Fruit fly (Drosophila melanogaster): Measurements from ENCODE around the gene CG31955.

The CG31955 gene

dm6 chr2L:3712949-3713416, at the start of gene CG31955, which contains the start of gene CG2818:
CG31955 (minus strand) TSS chr2L:3713105.
CG2818 (plus strand) TSS chr2L:3713360.
- TF ChIP-seq CG17801 (GFP tag; optimal IDR thresholded peaks at IDR 0.05; ENCODE audit: partially characterized antibody), result no peak

DNA sequence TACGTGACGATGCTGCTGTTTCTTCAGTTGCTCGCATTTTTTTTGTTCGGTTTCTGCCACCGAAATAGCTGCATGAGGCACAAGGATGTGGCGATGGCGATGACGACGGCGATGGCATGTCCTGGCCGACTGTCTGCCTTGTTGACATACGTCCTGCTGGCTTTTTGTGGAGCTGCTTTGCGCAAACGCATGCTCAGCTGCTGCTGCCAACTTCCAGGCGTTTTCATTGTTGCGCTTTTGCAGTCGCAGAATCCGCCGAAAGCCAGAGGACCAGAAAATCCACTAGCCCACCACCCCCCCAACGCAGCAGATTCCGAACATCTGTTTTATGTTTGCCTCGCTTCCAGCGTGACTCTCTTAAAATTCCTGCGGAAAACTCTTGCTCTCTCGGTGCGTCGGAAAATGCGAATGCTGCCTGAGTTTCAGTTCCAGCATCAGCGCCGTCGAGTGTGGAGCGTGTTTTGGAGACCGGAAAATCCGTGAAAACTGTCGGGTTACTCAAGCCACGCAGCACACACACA, 44.0 kb upstream of the CG31955 start, which contains the start of gene CG43707:
Gene CG43707, plus strand, starts transcription at position 426 of the 521 bp plus-strand sequence.
- TF ChIP-seq CG17801 (GFP tag; optimal IDR thresholded peaks at IDR 0.05; ENCODE audit: partially characterized antibody), result no peak

- TF ChIP-seq CG17801 (GFP tag; optimal IDR thresholded peaks at IDR 0.05; ENCODE audit: partially characterized antibody), result no peak
Observed at dm6 chr2L:3754835-3755547, 42.1 kb upstream of the CG31955 start.

dm6 chr2L:3748691-3749090, 35.8 kb upstream of the CG31955 start:
- no peak for TF ChIP-seq CG17801 (GFP tag; optimal IDR thresholded peaks at IDR 0.05; ENCODE audit: partially characterized antibody)

DNA sequence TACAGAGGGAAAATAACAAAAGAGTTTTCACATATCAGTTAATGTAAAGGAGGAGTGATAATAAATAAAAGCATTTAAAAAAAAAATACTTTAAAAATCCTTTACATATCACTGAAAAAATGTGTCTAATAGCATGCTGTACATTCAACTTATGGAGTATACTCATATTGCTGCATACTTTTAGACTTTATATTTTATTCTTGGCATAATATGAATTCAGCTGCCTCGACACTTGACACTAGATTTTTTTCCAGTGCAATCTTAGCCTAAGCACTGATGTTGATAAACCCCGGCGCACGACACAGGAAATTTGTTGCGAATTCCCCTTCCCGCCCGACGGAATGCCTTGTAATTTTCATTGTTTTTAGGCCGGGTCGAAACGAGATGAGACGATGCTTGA, 27.5 kb upstream of the CG31955 start:
- TF ChIP-seq CG17801 (GFP tag; optimal IDR thresholded peaks at IDR 0.05; ENCODE audit: partially characterized antibody), result no peak

- TF ChIP-seq CG17801 (GFP tag; optimal IDR thresholded peaks at IDR 0.05; ENCODE audit: partially characterized antibody), result no peak
Observed at dm6 chr2L:3737682-3738081, 24.8 kb upstream of the CG31955 start.

dm6 chr2L:3737003-3737662, 24.2 kb upstream of the CG31955 start:
- TF ChIP-seq CG17801 (GFP tag; optimal IDR thresholded peaks at IDR 0.05; ENCODE audit: partially characterized antibody), result no peak

dm6 chr2L:3731055-3731454, 18.1 kb upstream of the CG31955 start:
- no peak for TF ChIP-seq CG17801 (GFP tag; optimal IDR thresholded peaks at IDR 0.05; ENCODE audit: partially characterized antibody)

DNA sequence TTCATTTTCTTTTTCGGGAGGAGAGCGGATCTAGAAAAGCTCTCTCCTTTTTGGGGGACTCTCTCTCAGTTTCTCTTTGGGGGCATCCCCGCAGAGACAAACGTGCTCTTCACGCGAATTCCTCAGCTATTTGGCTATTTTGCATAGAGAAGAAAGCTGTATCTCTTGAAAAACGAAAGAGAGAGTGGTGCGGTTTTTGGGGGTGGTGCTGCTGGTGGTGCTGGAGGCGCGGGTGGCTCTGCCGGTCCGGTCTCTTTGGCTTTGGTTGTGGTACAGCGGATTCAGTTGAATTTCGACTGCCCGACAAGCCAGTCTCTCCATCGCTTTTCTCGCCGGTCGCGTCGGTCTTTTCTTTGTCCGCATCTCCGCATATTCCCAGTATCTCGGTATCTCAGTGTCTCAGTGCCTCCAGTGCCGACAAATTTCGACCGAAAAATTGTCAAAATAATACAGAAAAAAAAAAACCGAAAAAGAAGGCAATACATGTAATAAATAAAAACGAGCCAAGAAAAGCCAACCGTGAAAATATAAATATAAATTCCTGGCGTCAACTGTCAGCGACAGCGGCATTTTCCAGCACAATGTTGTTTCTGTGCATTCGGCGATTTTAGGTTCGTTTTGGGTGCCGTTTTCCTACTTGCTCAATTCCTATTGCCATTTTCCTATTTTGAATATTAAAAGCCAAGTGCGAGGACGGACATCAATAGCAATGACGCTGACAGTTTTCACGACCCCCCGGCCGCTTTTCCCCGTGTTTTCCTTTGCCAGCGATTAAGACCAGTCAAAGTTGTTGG, 17.5 kb upstream of the CG31955 start, which contains the start of gene CG10019:
Gene CG10019, plus strand, starts transcription at position 285 of the 794 bp plus-strand sequence.
- no peak for TF ChIP-seq CG17801 (GFP tag; optimal IDR thresholded peaks at IDR 0.05; ENCODE audit: partially characterized antibody)

DNA sequence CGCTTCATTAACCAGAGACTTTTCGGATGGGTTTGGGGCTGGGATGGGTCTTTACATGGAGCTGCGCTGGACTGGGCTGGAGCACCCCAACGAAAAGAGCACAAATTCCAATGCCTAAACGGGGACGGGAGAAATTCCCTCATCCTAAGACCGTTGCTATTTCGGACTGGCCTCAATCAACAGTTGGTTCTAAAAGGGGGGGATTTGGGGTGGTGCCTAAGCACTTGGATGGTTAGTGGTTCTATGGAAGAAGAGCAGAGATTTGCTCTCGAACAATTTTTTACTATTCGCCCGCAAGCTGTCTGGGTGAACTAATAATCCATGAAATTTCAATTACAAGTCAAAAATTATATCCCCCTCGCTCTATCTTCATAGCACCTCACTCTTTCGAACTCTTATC, 16.7 kb upstream of the CG31955 start:
- TF ChIP-seq CG17801 (GFP tag; optimal IDR thresholded peaks at IDR 0.05; ENCODE audit: partially characterized antibody), result no peak

- no peak for TF ChIP-seq CG17801 (GFP tag; optimal IDR thresholded peaks at IDR 0.05; ENCODE audit: partially characterized antibody)
Observed at dm6 chr2L:3719414-3719959, 6.6 kb upstream of the CG31955 start.

- TF ChIP-seq CG17801 (GFP tag; optimal IDR thresholded peaks at IDR 0.05; ENCODE audit: partially characterized antibody), result no peak
Observed at dm6 chr2L:3717673-3718235, 4.8 kb upstream of the CG31955 start, which contains the start of the genes lectin-24A and Shaw. lectin-24A (minus strand) TSS chr2L:3717773. Shaw (plus strand) TSS chr2L:3718185.

- TF ChIP-seq CG17801 (GFP tag; optimal IDR thresholded peaks at IDR 0.05; ENCODE audit: partially characterized antibody), result no peak
Observed at dm6 chr2L:3713545-3714156, 746 bp upstream of the CG31955 start.

DNA sequence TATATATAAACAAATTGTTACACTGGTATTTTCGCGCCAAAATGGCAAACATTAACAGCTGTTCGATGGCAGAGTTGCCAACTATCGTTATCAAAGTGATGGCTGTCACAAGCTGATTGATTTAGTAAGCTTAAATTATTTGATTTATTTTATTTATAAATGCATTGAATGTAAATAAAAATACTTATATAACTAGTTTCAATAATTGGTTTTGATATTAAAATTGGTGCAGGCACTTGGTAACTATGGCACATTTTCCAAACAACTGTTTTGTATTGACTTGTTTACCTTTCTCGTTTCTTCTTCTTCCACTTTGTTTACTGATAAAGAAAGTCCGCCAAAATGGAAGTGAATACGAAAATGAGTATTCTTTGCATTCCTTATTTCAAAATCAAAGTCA, 1.2 kb downstream of the CG31955 start, which contains the start of gene cutlet:
Gene cutlet, minus strand, starts transcription at position 84 of the 400 bp plus-strand sequence.
- TF ChIP-seq CG17801 (GFP tag; optimal IDR thresholded peaks at IDR 0.05; ENCODE audit: partially characterized antibody), result peak; percentile 18

Data from ovary, adult (tissue).